Worm (Caenorhabditis elegans): ENCODE results near the gene F46C5.4.

F46C5.4 gene

DNA sequence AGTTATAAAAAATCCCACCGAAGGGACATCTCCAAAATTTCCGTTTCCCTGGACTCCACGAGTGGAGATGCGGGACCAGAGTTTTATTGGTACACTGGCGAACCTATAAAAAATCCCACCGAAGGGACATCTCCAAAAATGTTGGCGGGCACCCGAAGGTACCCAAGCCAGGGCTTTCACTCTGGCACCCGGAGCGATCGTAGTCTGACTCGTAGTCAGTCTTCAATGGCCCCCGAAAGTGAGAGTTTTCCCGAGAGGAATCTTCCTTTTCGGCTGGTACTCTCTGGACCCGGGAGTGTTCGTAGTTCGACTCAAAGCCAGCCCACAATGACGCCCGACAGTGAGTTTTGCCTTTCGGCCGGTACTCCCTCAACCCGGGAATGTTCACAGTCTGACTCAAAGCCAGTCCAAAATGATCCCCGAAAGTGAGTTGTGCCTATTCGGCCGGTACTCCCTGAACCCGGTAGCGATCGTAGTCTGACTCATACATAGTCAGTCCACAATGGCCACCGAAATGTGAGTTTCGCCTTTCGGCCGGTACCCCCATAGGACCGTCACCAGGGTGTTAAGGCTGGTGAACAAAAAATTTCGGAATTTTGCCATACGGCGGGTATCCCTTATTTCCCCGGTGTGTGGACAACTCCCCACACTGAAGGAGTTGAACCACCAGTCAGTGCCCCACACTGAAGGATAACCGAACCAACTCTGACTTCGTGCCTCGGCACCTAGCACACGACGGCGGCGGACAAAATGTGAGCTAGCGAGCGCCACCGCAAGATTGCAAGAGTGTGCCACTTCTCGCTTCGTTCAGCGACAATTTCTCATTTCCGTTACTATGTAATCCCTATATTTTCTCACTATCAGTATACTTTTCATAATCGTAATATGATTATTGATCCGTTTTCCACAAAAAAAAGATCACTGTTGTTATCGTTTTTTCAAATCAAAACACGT lies 41.4 kb downstream of the F46C5.4 start:
- no peak for TF ChIP-seq ceh-91 (GFP tag; IDR thresholded peaks at IDR 0.05)
- peak; percentile 39; the same call in 1 of the 2 replicates for TF ChIP-seq zfh-2 (GFP tag; conservative IDR thresholded peaks at IDR 0.05)
- TF ChIP-seq snpc-1.1 (tag; optimal IDR thresholded peaks at IDR 0.05; ENCODE audit: insufficient read depth) = peak; percentile 85
- 0 out of 2 replicates have a peak, but pooled peaks have one; percentile 26 for TF ChIP-seq madf-8 (GFP tag; conservative IDR thresholded peaks at IDR 0.05)
- TF ChIP-seq F49E8.2 (tag; optimal IDR thresholded peaks at IDR 0.05; ENCODE audit: insufficient read depth) = peak; percentile 23
- TF ChIP-seq hmg-1.2 (GFP tag; IDR thresholded peaks at IDR 0.05) = peak; percentile 73
- TF ChIP-seq snpc-4 (GFP tag; optimal IDR thresholded peaks at IDR 0.05) = peak; percentile 85
- peak; percentile 68 to 96 (median 90) for TF ChIP-seq snpc-4 (tag; optimal IDR thresholded peaks at IDR 0.05)
- peak; percentile 53; the same call in 1 of the 2 replicates for TF ChIP-seq B0336.3 (GFP tag; IDR thresholded peaks at IDR 0.05)
- TF ChIP-seq cebp-1 (GFP tag; IDR thresholded peaks at IDR 0.05) = no peak
- no peak for TF ChIP-seq cebp-1 (tag; optimal IDR thresholded peaks at IDR 0.05)
- peak; percentile 83 for TF ChIP-seq attf-6 (GFP tag; IDR thresholded peaks at IDR 0.05)
- TF ChIP-seq fkh-3 (tag; optimal IDR thresholded peaks at IDR 0.05) = no peak
- TF ChIP-seq lsl-1 (GFP tag; optimal IDR thresholded peaks at IDR 0.05) = peak; percentile 44
- TF ChIP-seq tbp1 (GFP tag; optimal IDR thresholded peaks at IDR 0.05) = peak; percentile 50
- TF ChIP-seq nhr-90 (tag; optimal IDR thresholded peaks at IDR 0.05) = no peak
- peak; percentile 50 for TF ChIP-seq pbrm-1 (GFP tag; IDR thresholded peaks at IDR 0.05)
- peak; percentile 17; the same call in 1 of the 2 replicates for TF ChIP-seq dox-1 (GFP tag; IDR thresholded peaks at IDR 0.05)

DNA sequence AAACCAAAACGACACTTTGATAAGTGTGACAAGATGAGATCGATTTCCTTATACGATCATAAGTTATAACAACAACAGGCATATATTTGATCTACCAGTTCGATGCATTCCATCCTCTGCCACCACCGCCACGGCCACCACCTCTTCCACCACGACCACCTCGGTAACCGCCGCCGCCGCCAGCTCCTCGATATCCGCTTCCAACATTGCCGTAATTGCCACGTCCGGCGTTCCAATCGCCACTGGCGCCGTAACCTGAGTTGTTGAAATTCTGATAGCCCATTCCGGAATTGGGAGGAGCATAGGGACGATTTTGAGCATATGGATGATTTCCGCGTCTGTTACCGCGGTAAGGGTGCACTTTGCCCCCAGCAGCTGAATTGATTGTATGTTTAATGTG lies 42.6 kb downstream of the F46C5.4 start:
- no peak for TF ChIP-seq Y79H2A.3 (GFP tag; conservative IDR thresholded peaks at IDR 0.05)
- no peak for TF ChIP-seq nfyb-1 (GFP tag; IDR thresholded peaks at IDR 0.05)
- peak; percentile 19 for TF ChIP-seq chd-7 (tag; optimal IDR thresholded peaks at IDR 0.05)
- TF ChIP-seq zfh-2 (GFP tag; conservative IDR thresholded peaks at IDR 0.05) = peak; percentile 82
- 0 out of 2 replicates have a peak, but pooled peaks have one; percentile 35 for TF ChIP-seq hsf-1 (GFP tag; IDR thresholded peaks at IDR 0.05)

DNA sequence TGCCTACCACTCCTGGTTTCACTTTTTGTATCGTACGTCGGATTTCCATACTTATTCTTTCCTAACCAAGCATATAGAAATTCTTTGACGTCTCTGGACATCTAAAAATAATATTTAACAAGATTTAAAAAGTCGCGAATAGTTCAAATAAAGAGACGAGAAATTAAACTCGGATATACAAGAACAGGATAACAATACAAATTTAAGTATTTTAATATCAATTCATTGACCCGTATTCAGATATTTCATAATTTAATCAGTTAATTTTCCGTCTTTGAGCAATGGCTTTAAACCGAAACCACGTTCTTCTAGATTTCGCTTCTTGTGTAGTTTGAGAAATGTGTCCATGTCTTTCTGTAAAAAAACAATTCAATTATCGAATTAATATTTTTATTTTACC lies 47.7 kb downstream of the F46C5.4 start, which contains the start of gene rha-1:
Gene rha-1, minus strand, starts transcription at position 101 of the 400 bp plus-strand sequence.
- no peak for TF ChIP-seq let-526 (GFP tag; IDR thresholded peaks at IDR 0.05)
- no peak for TF ChIP-seq somi-1 (GFP tag; optimal IDR thresholded peaks at IDR 0.05)
- no peak for TF ChIP-seq nhr-80 (tag; optimal IDR thresholded peaks at IDR 0.05)
- TF ChIP-seq zim-3 (tag; optimal IDR thresholded peaks at IDR 0.05) = no peak
- TF ChIP-seq F55B11.4 (tag; optimal IDR thresholded peaks at IDR 0.05; ENCODE audit: borderline replicate concordance, insufficient read depth) = no peak
- no peak for TF ChIP-seq ccch-3 (GFP tag; optimal IDR thresholded peaks at IDR 0.05)
- no peak for TF ChIP-seq ceh-58 (GFP tag; IDR thresholded peaks at IDR 0.05)
- no peak for TF ChIP-seq mes-4 (tag; optimal IDR thresholded peaks at IDR 0.05)
- no peak for TF ChIP-seq attf-6 (GFP tag; IDR thresholded peaks at IDR 0.05)
- TF ChIP-seq tlf-1 (GFP tag; optimal IDR thresholded peaks at IDR 0.05) = no peak
- no peak for TF ChIP-seq K12H6.12 (tag; optimal IDR thresholded peaks at IDR 0.05)
- TF ChIP-seq F23B12.7 (tag; optimal IDR thresholded peaks at IDR 0.05; ENCODE audit: insufficient read depth) = no peak
- no peak for TF ChIP-seq egrh-3 (GFP tag; IDR thresholded peaks at IDR 0.05)
- no peak for TF ChIP-seq aptf-2 (GFP tag; conservative IDR thresholded peaks at IDR 0.05)
- no peak for TF ChIP-seq Y53F4B.3 (GFP tag; IDR thresholded peaks at IDR 0.05)
- TF ChIP-seq efl-1 (GFP tag; optimal IDR thresholded peaks at IDR 0.05) = no peak
- TF ChIP-seq ekl-4 (GFP tag; IDR thresholded peaks at IDR 0.05) = no peak

Measured in whole organism, young adult.